Worm (Caenorhabditis elegans): Measurements from ENCODE around the gene M162.7.

ce11 chrV:19767719-19768118 lies 27.1 kb downstream of the M162.7 start:
- TF ChIP-seq med-1 (GFP tag; optimal IDR thresholded peaks at IDR 0.05; ENCODE audit: insufficient read depth) (no peak), tab-1 (GFP tag; IDR thresholded peaks at IDR 0.05) (no peak), ref-1 (GFP tag; conservative IDR thresholded peaks at IDR 0.05) (no peak), flt-1 (GFP tag; IDR thresholded peaks at IDR 0.05) (no peak), ztf-23 (GFP tag; IDR thresholded peaks at IDR 0.05) (no peak)

All from whole organism, midembryonic.